Worm (Caenorhabditis elegans) whole organism, L1 larva: ENCODE results near the gene Y53F4B.27.
A peak's percentile ranks its signal among the peaks of the same experiment; 100 is the strongest.
"Not testable (repeated sequence)": the region's sequence is repeated elsewhere in the genome, so short reads cannot be mapped to it uniquely, and the experiment has no call there.

Source experiments
- C34B4.2 ChIP-seq: sonication (generic microtip); optimal IDR thresholded peaks from 2 replicates; lab custom pipeline; 2017; ENCODE audit warnings: mild to moderate bottlenecking, missing genetic modification characterization, missing compliant biosample characterization
- aha-1 ChIP-seq: fragments of 150-350 bp; optimal IDR thresholded peaks from 2 replicates; lab custom pipeline; 2014; ENCODE audit warnings: missing biosample characterization, missing genetic modification characterization
- aly-2 ChIP-seq: fragments of 150-350 bp; optimal IDR thresholded peaks from 2 replicates; lab custom pipeline; 2014; ENCODE audit warnings: missing biosample characterization, missing genetic modification characterization
- ama-1 ChIP-seq: fragments of 150-350 bp; optimal IDR thresholded peaks from 2 replicates; lab custom pipeline; 2014
- ceh-63 ChIP-seq: fragments of 200-800 bp; sonication (Bioruptor generic); optimal IDR thresholded peaks from 2 replicates; lab custom pipeline; 2018; ENCODE audit warnings: mild to moderate bottlenecking, missing genetic modification characterization, missing compliant biosample characterization
- ceh-82 ChIP-seq, 3 experiments: fragments of 150-350 bp in 1 of 3; sonication (generic microtip) in 2 of 3; optimal IDR thresholded peaks; 2 replicates each; lab custom pipeline; 2014 to 2017; ENCODE audit warnings: missing biosample characterization in 3 of 3, missing genetic modification characterization in 3 of 3
- efl-1 ChIP-seq, 4 experiments: fragments of 150-350 bp; optimal IDR thresholded peaks in 3 of 4; peaks in 1 of 4; 1 replicate in 1 of 4; 2 replicates in 3 of 4; lab custom pipeline; 2014; ENCODE audit warnings: missing biosample characterization in 2 of 4, missing genetic modification characterization in 2 of 4, missing genetic modification reagents in 2 of 4
- efl-3 ChIP-seq: fragments of 200-800 bp; sonication (Bioruptor generic); optimal IDR thresholded peaks from 2 replicates; lab custom pipeline; 2018; ENCODE audit warnings: mild to moderate bottlenecking, missing genetic modification characterization, missing compliant biosample characterization
- fkh-10 ChIP-seq: sonication (generic microtip); optimal IDR thresholded peaks from 2 replicates; lab custom pipeline; 2017; ENCODE audit warnings: missing biosample characterization, missing genetic modification reagents, missing genetic modification characterization
- fkh-8 ChIP-seq: sonication (generic microtip); optimal IDR thresholded peaks from 2 replicates; lab custom pipeline; 2016; ENCODE audit warnings: mild to moderate bottlenecking, missing genetic modification characterization, missing compliant biosample characterization
- fos-1 ChIP-seq: fragments of 150-350 bp; optimal IDR thresholded peaks from 2 replicates; lab custom pipeline; 2014; ENCODE audit warnings: missing biosample characterization, missing genetic modification characterization
- hlh-17 ChIP-seq: fragments of 200-800 bp; sonication (Bioruptor generic); optimal IDR thresholded peaks from 2 replicates; lab custom pipeline; 2018; ENCODE audit warnings: missing genetic modification characterization, mild to moderate bottlenecking, missing compliant biosample characterization, moderate library complexity, borderline replicate concordance
- hlh-4 ChIP-seq: sonication (generic microtip); optimal IDR thresholded peaks from 2 replicates; lab custom pipeline; 2016; ENCODE audit warnings: mild to moderate bottlenecking, missing genetic modification characterization, missing compliant biosample characterization
- hpl-2 ChIP-seq: fragments of 150-350 bp; optimal IDR thresholded peaks from 2 replicates; lab custom pipeline; 2014; ENCODE audit warnings: missing biosample characterization, missing genetic modification reagents, missing genetic modification characterization
- irx-1 ChIP-seq: sonication (generic microtip); optimal IDR thresholded peaks from 2 replicates; lab custom pipeline; 2016; ENCODE audit warnings: missing genetic modification characterization, missing compliant biosample characterization
- lin-14 ChIP-seq: fragments of 200-800 bp; sonication (Bioruptor generic); optimal IDR thresholded peaks from 2 replicates; lab custom pipeline; 2018; ENCODE audit warnings: mild to moderate bottlenecking, missing genetic modification characterization, moderate library complexity, missing compliant biosample characterization
- lin-39 ChIP-seq: fragments of 150-350 bp; optimal IDR thresholded peaks from 2 replicates; lab custom pipeline; 2014; ENCODE audit warnings: missing biosample characterization, missing genetic modification reagents, missing genetic modification characterization
- lir-3 ChIP-seq: sonication (generic microtip); optimal IDR thresholded peaks from 2 replicates; lab custom pipeline; 2016; ENCODE audit warnings: mild to moderate bottlenecking, missing genetic modification characterization, moderate library complexity, missing compliant biosample characterization; ENCODE audit not compliant: poor library complexity
- mef-2 ChIP-seq: fragments of 150-350 bp; optimal IDR thresholded peaks from 2 replicates; lab custom pipeline; 2014; ENCODE audit warnings: missing biosample characterization, missing genetic modification characterization
- nhr-20 ChIP-seq: sonication (generic microtip); optimal IDR thresholded peaks from 2 replicates; lab custom pipeline; 2016; ENCODE audit warnings: mild to moderate bottlenecking, missing genetic modification characterization, missing compliant biosample characterization
- nhr-237 ChIP-seq: fragments of 150-350 bp; optimal IDR thresholded peaks from 2 replicates; lab custom pipeline; 2014; ENCODE audit warnings: missing biosample characterization, missing genetic modification characterization
- nhr-84 ChIP-seq: sonication (generic microtip); optimal IDR thresholded peaks from 2 replicates; lab custom pipeline; 2017; ENCODE audit warnings: missing biosample characterization, missing genetic modification characterization
- pag-3 ChIP-seq: sonication (generic microtip); optimal IDR thresholded peaks from 2 replicates; lab custom pipeline; 2017; ENCODE audit warnings: missing genetic modification characterization, mild to moderate bottlenecking, missing compliant biosample characterization, antibody characterized with exemption, borderline replicate concordance; ENCODE audit not compliant: insufficient read depth
- pqm-1 ChIP-seq: sonication (generic microtip); optimal IDR thresholded peaks from 3 replicates; lab custom pipeline; 2017; ENCODE audit warnings: missing biosample characterization, missing genetic modification characterization
- snu-23 ChIP-seq: sonication (generic microtip); optimal IDR thresholded peaks from 2 replicates; lab custom pipeline; 2016; ENCODE audit warnings: missing genetic modification characterization, missing compliant biosample characterization
- sox-4 ChIP-seq: sonication (generic microtip); optimal IDR thresholded peaks from 2 replicates; lab custom pipeline; 2016; ENCODE audit warnings: missing genetic modification characterization, missing compliant biosample characterization
- vab-15 ChIP-seq: sonication (generic microtip); optimal IDR thresholded peaks from 2 replicates; lab custom pipeline; 2017; ENCODE audit warnings: missing genotype, mild to moderate bottlenecking, missing genetic modification characterization, missing compliant biosample characterization
- xbp-1 ChIP-seq: sonication (generic microtip); optimal IDR thresholded peaks from 2 replicates; lab custom pipeline; 2016; ENCODE audit warnings: missing genetic modification characterization, missing compliant biosample characterization
- ztf-11 ChIP-seq, 2 experiments: sonication (generic microtip); optimal IDR thresholded peaks; 2 replicates each; lab custom pipeline; 2016 to 2017; ENCODE audit warnings: missing genetic modification characterization in 2 of 2, missing biosample characterization in 1 of 2, missing compliant biosample characterization in 1 of 2

Gene Y53F4B.27

ce11 chrII:15135886-15136285 lies 9.8 kb upstream of the Y53F4B.27 start, which contains the start of gene Y53F4B.25:
Y53F4B.25 (plus strand) TSS chrII:15136186.
- TF ChIP-seq ama-1 (lab: Kevin White, UChicago) (no peak), ceh-82 (tag; optimal IDR thresholded peaks at IDR 0.05; lab: Kevin White, UChicago) (no peak), irx-1 (tag; lab: Kevin White, UChicago) (no peak), pqm-1 (tag; lab: Kevin White, UChicago) (no peak)
- TF ChIP-seq, all 84 proteins: peak for 0

- not testable (repeated sequence) for TF ChIP-seq nhr-84 (tag; lab: Kevin White, UChicago); hlh-4 (tag; lab: Kevin White, UChicago); hpl-2 (GFP tag; lab: Kevin White, UChicago)
These were observed 4.8 kb upstream of the Y53F4B.27 start, which contains the start of gene Y53F4B.26 for ce11 chrII:15140881-15141280. Y53F4B.26 (minus strand) TSS chrII:15140981.

- no peak for TF ChIP-seq nhr-237 (tag; lab: Kevin White, UChicago)
- TF ChIP-seq ceh-63 (GFP tag; lab: Kevin White, UChicago), result no peak
- no peak for TF ChIP-seq nhr-20 (tag; lab: Kevin White, UChicago)
- TF ChIP-seq C34B4.2 (tag; lab: Kevin White, UChicago), result no peak
- TF ChIP-seq ceh-82 (tag; optimal IDR thresholded peaks at IDR 0.05; lab: Kevin White, UChicago), result no peak
- no peak for TF ChIP-seq efl-1 (optimal IDR thresholded peaks at IDR 0.05; lab: Kevin White, UChicago)
- TF ChIP-seq efl-1 (GFP tag; optimal IDR thresholded peaks at IDR 0.05 in 1 of 2; lab: Kevin White, UChicago), result peak in 1 of 2 experiments; percentile 90
- no peak for TF ChIP-seq aly-2 (tag; lab: Kevin White, UChicago)
- TF ChIP-seq, all 84 proteins: peak for 1
These were observed 2.0 kb upstream of the Y53F4B.27 start for ce11 chrII:15143729-15144128.

ce11 chrII:15148442-15148841 lies 2.7 kb downstream of the Y53F4B.27 start:
- TF ChIP-seq nhr-84 (tag; lab: Kevin White, UChicago) (no peak), hpl-2 (GFP tag; lab: Kevin White, UChicago) (no peak), aha-1 (tag; lab: Kevin White, UChicago) (no peak), lir-3 (no peak), irx-1 (tag; lab: Kevin White, UChicago) (no peak), vab-15 (no peak), efl-3 (GFP tag; lab: Kevin White, UChicago) (no peak), snu-23 (no peak), fkh-10 (no peak), sox-4 (tag; lab: Kevin White, UChicago) (no peak), lin-14 (no peak), fos-1 (no peak), lin-39 (no peak), xbp-1 (tag; lab: Kevin White, UChicago) (no peak), fkh-8 (tag; lab: Kevin White, UChicago) (no peak), pag-3 (tag; lab: Kevin White, UChicago) (no peak), mef-2 (tag; lab: Kevin White, UChicago) (no peak)
- TF ChIP-seq, all 84 proteins: peak for 0

- TF ChIP-seq ztf-11 (tag; optimal IDR thresholded peaks at IDR 0.05; lab: Kevin White, UChicago) (no peak), lin-14 (no peak), hlh-17 (GFP tag; lab: Kevin White, UChicago) (no peak)
These were observed 12.2 kb downstream of the Y53F4B.27 start, which contains the start of gene ptr-20 for ce11 chrII:15157880-15158279. ptr-20 (plus strand) TSS chrII:15158180.

- TF ChIP-seq efl-1 (optimal IDR thresholded peaks at IDR 0.05; lab: Kevin White, UChicago), result no peak
- TF ChIP-seq efl-1 (GFP tag; optimal IDR thresholded peaks at IDR 0.05 in 1 of 2; lab: Kevin White, UChicago), result peak in 1 of 2 experiments; percentile 59
- TF ChIP-seq fkh-10, result no peak
These were observed 12.7 kb downstream of the Y53F4B.27 start for ce11 chrII:15158364-15158763.
